Fruit fly (Drosophila melanogaster): Measurements from ENCODE around the gene CG5096.

DNA sequence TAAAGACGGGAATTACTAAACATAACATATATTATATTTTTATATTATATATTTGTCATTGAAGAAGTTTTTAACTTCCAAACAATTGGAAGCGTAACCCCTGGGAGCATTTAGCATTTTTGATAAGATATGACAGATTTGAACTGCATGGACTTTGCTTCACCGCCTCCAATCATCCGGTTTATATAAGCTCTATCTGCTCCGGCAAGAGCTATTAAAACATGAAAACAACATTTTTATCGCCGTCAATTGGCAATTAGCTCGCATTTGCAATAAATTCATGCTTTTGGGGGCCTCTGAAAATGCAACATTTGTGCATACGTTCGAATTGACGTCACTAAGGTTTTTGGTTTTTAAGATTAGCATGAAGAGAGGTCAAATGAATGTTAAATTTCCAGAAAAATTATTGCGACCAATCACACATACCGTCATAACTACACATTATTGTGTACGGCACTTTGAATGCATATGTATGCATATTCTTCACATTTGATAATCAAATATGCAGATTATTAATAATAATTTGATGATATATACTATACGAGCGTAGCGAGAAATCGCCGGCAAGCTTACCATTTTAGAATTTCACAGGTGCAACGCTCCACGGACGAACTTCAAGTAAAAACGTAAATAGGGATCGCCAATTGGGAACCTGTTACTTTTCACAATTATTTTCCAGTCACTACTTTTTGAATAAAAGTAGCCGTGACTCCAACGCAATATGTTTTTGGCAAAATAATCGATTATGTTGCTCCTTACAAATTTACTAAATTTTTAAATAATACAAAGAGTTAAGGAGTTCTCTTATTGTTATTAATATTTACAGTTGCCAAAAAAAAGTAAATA is 13.8 kb downstream of the CG5096 start, which contains the start of gene Mdh1:
- TF ChIP-seq usp (GFP tag; optimal IDR thresholded peaks at IDR 0.05) (no peak), h (GFP tag; optimal IDR thresholded peaks at IDR 0.05) (no peak), jim (GFP tag; optimal IDR thresholded peaks at IDR 0.05) (no peak), Vsx2 (GFP tag; optimal IDR thresholded peaks at IDR 0.05; ENCODE audit: partially characterized antibody) (no peak), Mio (GFP tag; optimal IDR thresholded peaks at IDR 0.05) (no peak), psq (GFP tag; optimal IDR thresholded peaks at IDR 0.05) (no peak), Sp1 (GFP tag; optimal IDR thresholded peaks at IDR 0.05) (no peak), Hr83 (GFP tag; optimal IDR thresholded peaks at IDR 0.05; ENCODE audit: poor library complexity, severe bottlenecking) (no peak)
